Worm (Caenorhabditis elegans) whole organism, L3 larva: Measurements from ENCODE around the gene F08C6.5.

Experiments used
- ceh-16 ChIP-seq: sonication (generic microtip); optimal IDR thresholded peaks from 2 replicates; lab custom pipeline; 2017; ENCODE audit warnings: missing biosample characterization, missing genetic modification characterization
- ceh-28 ChIP-seq: fragments of 150-350 bp; optimal IDR thresholded peaks from 2 replicates; lab custom pipeline; 2014; ENCODE audit warnings: missing biosample characterization, missing genetic modification reagents, missing genetic modification characterization
- ceh-82 ChIP-seq: fragments of 150-350 bp; optimal IDR thresholded peaks from 2 replicates; lab custom pipeline; 2014; ENCODE audit warnings: missing biosample characterization, missing genetic modification characterization
- daf-12 ChIP-seq: fragments of 150-350 bp; optimal IDR thresholded peaks from 2 replicates; lab custom pipeline; 2014; ENCODE audit warnings: missing biosample characterization, missing genetic modification reagents, missing genetic modification characterization
- egl-27 ChIP-seq: sonication (generic microtip); optimal IDR thresholded peaks from 4 replicates; lab custom pipeline; 2017; ENCODE audit warnings: missing biosample characterization, missing genetic modification reagents, missing genetic modification characterization
- egl-5 ChIP-seq: fragments of 150-350 bp; optimal IDR thresholded peaks from 2 replicates; lab custom pipeline; 2017; ENCODE audit warnings: missing biosample characterization, missing genetic modification reagents, missing genetic modification characterization, inconsistent platforms
- elt-1 ChIP-seq: fragments of 150-350 bp; optimal IDR thresholded peaks from 2 replicates; lab custom pipeline; 2014; ENCODE audit warnings: missing biosample characterization, missing genetic modification characterization
- elt-2 ChIP-seq: sonication (generic microtip); optimal IDR thresholded peaks from 2 replicates; lab custom pipeline; 2016; ENCODE audit warnings: missing genetic modification reagents, mild to moderate bottlenecking, missing genetic modification characterization, missing compliant biosample characterization
- eor-1 ChIP-seq, 2 experiments: fragments of 150-350 bp; optimal IDR thresholded peaks; 2 replicates each; lab custom pipeline; 2014 to 2018; ENCODE audit warnings: missing biosample characterization in 2 of 2, missing genetic modification characterization in 2 of 2
- fos-1 ChIP-seq: fragments of 150-350 bp; optimal IDR thresholded peaks from 2 replicates; lab custom pipeline; 2014; ENCODE audit warnings: missing biosample characterization, missing genetic modification characterization
- hmg-11 ChIP-seq: sonication (generic microtip); optimal IDR thresholded peaks from 2 replicates; lab custom pipeline; 2016; ENCODE audit warnings: missing genetic modification characterization, missing compliant biosample characterization
- jun-1 ChIP-seq: fragments of 150-350 bp; optimal IDR thresholded peaks from 2 replicates; lab custom pipeline; 2014; ENCODE audit warnings: missing biosample characterization, missing genetic modification reagents, missing genetic modification characterization
- lin-15B ChIP-seq: fragments of 150-350 bp; optimal IDR thresholded peaks from 2 replicates; lab custom pipeline; 2014; ENCODE audit warnings: missing biosample characterization, missing genetic modification characterization
- lin-39 ChIP-seq: fragments of 150-350 bp; optimal IDR thresholded peaks from 2 replicates; lab custom pipeline; 2018; ENCODE audit warnings: missing biosample characterization, missing genetic modification reagents, missing genetic modification characterization
- lsy-12 ChIP-seq: sonication (generic microtip); optimal IDR thresholded peaks from 2 replicates; lab custom pipeline; 2016; ENCODE audit warnings: mild to moderate bottlenecking, missing genetic modification characterization, missing compliant biosample characterization
- mdl-1 ChIP-seq: fragments of 150-350 bp; optimal IDR thresholded peaks from 2 replicates; lab custom pipeline; 2014; ENCODE audit warnings: missing biosample characterization, missing genetic modification characterization
- mml-1 ChIP-seq: fragments of 150-350 bp; sonication (generic microtip); optimal IDR thresholded peaks from 3 replicates; lab custom pipeline; 2014; ENCODE audit warnings: missing biosample characterization, missing genetic modification characterization
- nfya-1 ChIP-seq: sonication (generic microtip); optimal IDR thresholded peaks from 2 replicates; lab custom pipeline; 2017; ENCODE audit warnings: missing genetic modification characterization, mild to moderate bottlenecking, missing compliant biosample characterization, antibody characterized with exemption, moderate library complexity; ENCODE audit not compliant: insufficient read depth
- nhr-11 ChIP-seq: fragments of 150-350 bp; optimal IDR thresholded peaks from 2 replicates; lab custom pipeline; 2014; ENCODE audit warnings: missing biosample characterization, missing genetic modification characterization
- nhr-12 ChIP-seq: fragments of 150-350 bp; optimal IDR thresholded peaks from 2 replicates; lab custom pipeline; 2014; ENCODE audit warnings: missing biosample characterization, missing genetic modification characterization
- nhr-23 ChIP-seq: fragments of 150-350 bp; optimal IDR thresholded peaks from 2 replicates; lab custom pipeline; 2014; ENCODE audit warnings: missing biosample characterization, missing genetic modification reagents, missing genetic modification characterization
- nhr-237 ChIP-seq: fragments of 150-350 bp; optimal IDR thresholded peaks from 2 replicates; lab custom pipeline; 2014; ENCODE audit warnings: missing biosample characterization, missing genetic modification characterization
- nhr-25 ChIP-seq: sonication (generic microtip); optimal IDR thresholded peaks from 2 replicates; lab custom pipeline; 2017; ENCODE audit warnings: missing biosample characterization, missing genetic modification characterization
- nhr-28 ChIP-seq: fragments of 150-350 bp; optimal IDR thresholded peaks from 2 replicates; lab custom pipeline; 2014; ENCODE audit warnings: missing biosample characterization, missing genetic modification characterization
- nhr-43 ChIP-seq: sonication (generic microtip); optimal IDR thresholded peaks from 2 replicates; lab custom pipeline; 2016; ENCODE audit warnings: mild to moderate bottlenecking, missing genetic modification characterization, missing compliant biosample characterization; ENCODE audit not compliant: poor library complexity, severe bottlenecking
- nhr-67 ChIP-seq: fragments of 150-350 bp; optimal IDR thresholded peaks from 2 replicates; lab custom pipeline; 2014; ENCODE audit warnings: missing biosample characterization, missing genetic modification characterization
- nhr-76 ChIP-seq: fragments of 150-350 bp; sonication (generic microtip); optimal IDR thresholded peaks from 5 replicates; lab custom pipeline; 2014; ENCODE audit warnings: missing biosample characterization, missing genetic modification characterization
- nhr-77 ChIP-seq: fragments of 150-350 bp; optimal IDR thresholded peaks from 2 replicates; lab custom pipeline; 2014; ENCODE audit warnings: missing biosample characterization, missing genetic modification characterization
- pha-4 ChIP-seq: fragments of 150-350 bp; optimal IDR thresholded peaks from 2 replicates; lab custom pipeline; 2014; ENCODE audit warnings: missing biosample characterization, missing genetic modification reagents, missing genetic modification characterization
- pqm-1 ChIP-seq: fragments of 150-350 bp; optimal IDR thresholded peaks from 2 replicates; lab custom pipeline; 2017; ENCODE audit warnings: missing biosample characterization, missing genetic modification characterization, inconsistent platforms
- sea-2 ChIP-seq: fragments of 150-350 bp; sonication (generic microtip); optimal IDR thresholded peaks from 4 replicates; lab custom pipeline; 2014; ENCODE audit warnings: missing biosample characterization, missing genetic modification reagents, missing genetic modification characterization
- skn-1 ChIP-seq: fragments of 150-350 bp; optimal IDR thresholded peaks from 2 replicates; lab custom pipeline; 2014; ENCODE audit warnings: missing biosample characterization, missing genetic modification characterization
- snpc-4 ChIP-seq: fragments of 150-350 bp; optimal IDR thresholded peaks from 2 replicates; lab custom pipeline; 2014; ENCODE audit warnings: missing biosample characterization, missing genetic modification characterization
- tbx-2 ChIP-seq: sonication (generic microtip); optimal IDR thresholded peaks from 2 replicates; lab custom pipeline; 2016; ENCODE audit warnings: mild to moderate bottlenecking, missing genetic modification characterization, missing compliant biosample characterization
- unc-39 ChIP-seq: sonication (generic microtip); optimal IDR thresholded peaks from 4 replicates; lab custom pipeline; 2017; ENCODE audit warnings: missing biosample characterization, missing genetic modification characterization
- unc-62 ChIP-seq: fragments of 150-350 bp; sonication (generic microtip); optimal IDR thresholded peaks from 4 replicates; lab custom pipeline; 2014; ENCODE audit warnings: missing biosample characterization, missing genetic modification reagents, missing genetic modification characterization
- ztf-11 ChIP-seq: fragments of 150-350 bp; optimal IDR thresholded peaks from 2 replicates; lab custom pipeline; 2014; ENCODE audit warnings: missing biosample characterization, missing genetic modification characterization
- ztf-4 ChIP-seq: fragments of 150-350 bp; optimal IDR thresholded peaks from 2 replicates; lab custom pipeline; 2014; ENCODE audit warnings: missing biosample characterization, missing genetic modification characterization

Gene F08C6.5

DNA sequence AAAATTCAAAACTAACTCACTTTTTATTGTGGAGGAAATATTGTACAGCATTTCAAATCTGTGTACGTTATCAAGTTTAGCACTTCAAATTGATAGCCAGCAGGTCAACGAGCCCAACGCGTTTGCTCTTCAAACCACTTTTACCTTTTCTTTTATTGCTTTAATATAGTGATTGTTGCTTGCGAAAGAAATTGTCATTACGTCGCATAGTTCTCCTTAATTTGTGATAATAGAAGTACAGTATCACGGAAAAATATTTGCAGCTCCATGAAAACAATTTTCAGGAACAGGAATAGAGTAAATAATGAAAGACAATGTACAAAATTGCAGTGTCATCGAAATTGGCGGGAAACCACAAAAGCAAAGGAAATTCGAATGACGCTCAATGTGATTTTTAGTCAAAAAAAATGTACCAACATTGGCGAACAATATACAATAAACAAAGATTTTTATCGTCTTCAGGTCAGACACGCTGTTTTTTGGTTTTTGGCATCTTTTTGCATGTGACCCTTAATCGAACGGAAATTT, at the start of gene F08C6.5, which contains the start of gene PDB1.1:
TSS of gene F08C6.5 (plus strand) at position 478 of the 528 bp plus-strand sequence.
TSS of gene PDB1.1 (minus strand) at position 158 of the 528 bp plus-strand sequence.
- TF ChIP-seq ceh-82 (no peak), ztf-4 (tag; lab: Kevin White, UChicago) (no peak), nhr-77 (tag; lab: Kevin White, UChicago) (no peak), nhr-43 (tag; lab: Kevin White, UChicago) (no peak), nhr-67 (no peak), ceh-16 (tag; lab: Kevin White, UChicago) (no peak), tbx-2 (tag; lab: Kevin White, UChicago) (no peak), elt-1 (tag; lab: Kevin White, UChicago) (no peak), jun-1 (tag; lab: Kevin White, UChicago) (peak; percentile 37), nhr-76 (no peak), elt-2 (tag; lab: Kevin White, UChicago) (peak; percentile 82), unc-39 (tag; lab: Kevin White, UChicago) (no peak), pqm-1 (peak; percentile 31), hmg-11 (tag; lab: Kevin White, UChicago) (no peak), fos-1 (tag; lab: Kevin White, UChicago) (no peak), ztf-11 (tag; lab: Kevin White, UChicago) (no peak), pha-4 (tag; lab: Kevin White, UChicago) (peak; percentile 39), snpc-4 (no peak), lin-15B (tag; lab: Kevin White, UChicago) (no peak), lsy-12 (no peak), unc-62 (GFP tag; lab: Kevin White, UChicago) (no peak), nhr-25 (no peak), mml-1 (no peak), nhr-28 (no peak), nhr-12 (tag; lab: Kevin White, UChicago) (no peak)
- TF ChIP-seq, all 47 proteins: peak for 4

- TF ChIP-seq daf-12 (tag; lab: Kevin White, UChicago) (no peak), elt-1 (tag; lab: Kevin White, UChicago) (no peak), sea-2 (GFP tag; lab: Kevin White, UChicago) (no peak), ceh-16 (tag; lab: Kevin White, UChicago) (no peak)
- TF ChIP-seq, all 47 proteins: peak for 0
Observed at ce11 chrX:7512714-7513113, 46.5 kb upstream of the F08C6.5 start.

- no peak for TF ChIP-seq lsy-12
- TF ChIP-seq eor-1 (tag; optimal IDR thresholded peaks at IDR 0.05; lab: Kevin White, UChicago), result no peak
- no peak for TF ChIP-seq nhr-12 (tag; lab: Kevin White, UChicago)
- TF ChIP-seq elt-1 (tag; lab: Kevin White, UChicago), result no peak
- no peak for TF ChIP-seq ceh-28 (tag; lab: Kevin White, UChicago)
- TF ChIP-seq sea-2 (GFP tag; lab: Kevin White, UChicago), result no peak
- no peak for TF ChIP-seq skn-1 (tag; lab: Kevin White, UChicago)
- TF ChIP-seq mdl-1 (tag; lab: Kevin White, UChicago), result no peak
- TF ChIP-seq ceh-16 (tag; lab: Kevin White, UChicago), result no peak
- TF ChIP-seq egl-27 (tag; lab: Kevin White, UChicago), result no peak
- TF ChIP-seq nhr-23 (tag; lab: Kevin White, UChicago), result no peak
- TF ChIP-seq lin-15B (tag; lab: Kevin White, UChicago), result no peak
- TF ChIP-seq nhr-237 (tag; lab: Kevin White, UChicago), result no peak
- TF ChIP-seq snpc-4, result no peak
- TF ChIP-seq nhr-11 (tag; lab: Kevin White, UChicago), result no peak
- TF ChIP-seq nfya-1 (tag; lab: Kevin White, UChicago), result no peak
- TF ChIP-seq, all 47 proteins: peak for 0
Observed at ce11 chrX:7519569-7519968, 39.6 kb upstream of the F08C6.5 start, which contains the start of gene chts-1. Gene chts-1, minus strand, starts transcription at chrX:7519669.

- TF ChIP-seq egl-5, result peak; percentile 93
- peak; percentile 14 for TF ChIP-seq lin-39 (tag; lab: Kevin White, UChicago)
- TF ChIP-seq ceh-16 (tag; lab: Kevin White, UChicago), result no peak
Observed at ce11 chrX:7522595-7522994, 36.6 kb upstream of the F08C6.5 start.
